Worm (Caenorhabditis elegans): ENCODE measurements around the gene F35G12.7.

Gene F35G12.7

DNA sequence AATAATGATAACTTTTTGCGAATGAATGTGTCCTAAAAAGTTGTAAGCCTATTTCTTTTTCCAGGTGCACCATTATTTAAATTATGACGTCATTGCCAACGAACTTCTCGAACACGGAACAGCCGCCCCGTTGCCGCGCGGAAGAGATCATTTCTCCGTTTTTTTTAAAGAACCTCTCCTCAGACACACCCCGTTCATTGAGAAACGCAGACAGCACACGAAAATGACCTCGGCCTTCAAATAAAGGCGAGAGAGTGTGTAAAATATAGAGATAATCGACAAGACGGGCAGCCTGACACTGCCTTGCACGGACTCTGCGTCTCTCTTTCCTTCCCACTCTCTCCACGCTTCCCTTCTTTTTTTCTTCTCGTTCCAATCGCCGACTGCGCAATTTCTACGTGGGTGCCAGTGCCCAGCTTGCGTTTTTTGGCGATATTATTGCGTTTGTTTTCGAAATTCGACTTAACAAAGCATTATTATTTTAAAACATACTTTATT is 26.7 kb downstream of the F35G12.7 start:
- TF ChIP-seq F13C5.2 (tag; optimal IDR thresholded peaks at IDR 0.05) (peak; percentile 41), flt-1 (GFP tag; IDR thresholded peaks at IDR 0.05) (no peak), hmg-4 (GFP tag; optimal IDR thresholded peaks at IDR 0.05) (peak; percentile 7)

- TF ChIP-seq tbx-37 (GFP tag; conservative IDR thresholded peaks at IDR 0.05) (no peak), sea-1 (GFP tag; conservative IDR thresholded peaks at IDR 0.05) (no peak), ets-7 (tag; optimal IDR thresholded peaks at IDR 0.05) (no peak), pes-1 (GFP tag; IDR thresholded peaks at IDR 0.05) (no peak), B0310.2 (tag; optimal IDR thresholded peaks at IDR 0.05) (no peak), ama-1 (optimal IDR thresholded peaks at IDR 0.05) (no peak), aly-1 (tag; optimal IDR thresholded peaks at IDR 0.05) (no peak), tbx-11 (GFP tag; IDR thresholded peaks at IDR 0.05) (no peak), hmg-4 (GFP tag; optimal IDR thresholded peaks at IDR 0.05) (no peak), tra-4 (tag; optimal IDR thresholded peaks at IDR 0.05) (no peak), ceh-36 (tag; optimal IDR thresholded peaks at IDR 0.05) (no peak), scrt-1 (GFP tag; IDR thresholded peaks at IDR 0.05) (no peak), hnd-1 (tag; optimal IDR thresholded peaks at IDR 0.05) (no peak), flt-1 (GFP tag; IDR thresholded peaks at IDR 0.05) (no peak), ceh-13 (GFP tag; optimal IDR thresholded peaks at IDR 0.05) (no peak), F13C5.2 (tag; optimal IDR thresholded peaks at IDR 0.05) (no peak), hmbx-1 (tag; optimal IDR thresholded peaks at IDR 0.05) (no peak)
Measured at ce11 chrIII:4555345-4555744, 31.8 kb downstream of the F35G12.7 start.

ce11 chrIII:4553316-4553715 is 33.8 kb downstream of the F35G12.7 start, which contains the start of gene imph-1:
Gene imph-1, plus strand, starts transcription at chrIII:4553616.
- TF ChIP-seq flt-1 (GFP tag; IDR thresholded peaks at IDR 0.05): no peak
- no peak for TF ChIP-seq B0310.2 (tag; optimal IDR thresholded peaks at IDR 0.05)
- TF ChIP-seq sea-1 (GFP tag; conservative IDR thresholded peaks at IDR 0.05): no peak
- no peak for TF ChIP-seq tbx-37 (GFP tag; conservative IDR thresholded peaks at IDR 0.05)
- no peak for TF ChIP-seq tbx-11 (GFP tag; IDR thresholded peaks at IDR 0.05)
- no peak for TF ChIP-seq ceh-36 (tag; optimal IDR thresholded peaks at IDR 0.05)

ce11 chrIII:4552872-4553271 is 34.3 kb downstream of the F35G12.7 start:
- TF ChIP-seq ceh-13 (GFP tag; optimal IDR thresholded peaks at IDR 0.05) (no peak), hmg-4 (GFP tag; optimal IDR thresholded peaks at IDR 0.05) (no peak), ama-1 (optimal IDR thresholded peaks at IDR 0.05) (no peak), ceh-36 (tag; optimal IDR thresholded peaks at IDR 0.05) (no peak)

ce11 chrIII:4551963-4552362 is 35.2 kb downstream of the F35G12.7 start:
- TF ChIP-seq tbx-37 (GFP tag; conservative IDR thresholded peaks at IDR 0.05) (no peak), ama-1 (optimal IDR thresholded peaks at IDR 0.05) (no peak), scrt-1 (GFP tag; IDR thresholded peaks at IDR 0.05) (no peak), hmbx-1 (tag; optimal IDR thresholded peaks at IDR 0.05) (no peak), sea-1 (GFP tag; conservative IDR thresholded peaks at IDR 0.05) (no peak), tra-4 (tag; optimal IDR thresholded peaks at IDR 0.05) (no peak), F13C5.2 (tag; optimal IDR thresholded peaks at IDR 0.05) (no peak), pes-1 (GFP tag; IDR thresholded peaks at IDR 0.05) (no peak), tbx-11 (GFP tag; IDR thresholded peaks at IDR 0.05) (no peak), ceh-36 (tag; optimal IDR thresholded peaks at IDR 0.05) (no peak)

- no peak for TF ChIP-seq pes-1 (GFP tag; IDR thresholded peaks at IDR 0.05)
Measured at ce11 chrIII:4548739-4549138, 38.4 kb downstream of the F35G12.7 start, which contains the start of gene M88.4. Gene M88.4, plus strand, starts transcription at chrIII:4549039.

DNA sequence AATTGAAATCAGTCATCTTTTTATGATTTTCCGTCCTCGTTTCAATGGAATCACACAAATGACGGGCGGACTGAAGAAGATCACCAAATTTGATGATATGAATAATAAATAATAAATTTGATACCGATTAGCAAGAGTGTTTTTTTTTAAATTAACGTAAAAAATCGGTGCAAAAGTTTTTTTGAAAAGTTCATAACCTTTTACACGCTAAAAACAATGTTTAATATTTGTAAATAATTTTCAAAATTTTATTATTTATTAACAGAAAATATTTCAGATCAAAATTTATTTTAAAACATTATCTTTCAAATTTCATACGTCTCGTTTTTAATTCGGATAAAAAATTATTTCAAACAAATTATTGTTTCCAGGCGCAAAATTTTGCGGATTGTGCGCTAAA is 42.2 kb downstream of the F35G12.7 start, which contains the start of gene M88.3:
Gene M88.3 (minus strand): TSS at position 101 of the 400 bp plus-strand sequence.
- TF ChIP-seq scrt-1 (GFP tag; IDR thresholded peaks at IDR 0.05) (no peak), hmg-4 (GFP tag; optimal IDR thresholded peaks at IDR 0.05) (no peak), F13C5.2 (tag; optimal IDR thresholded peaks at IDR 0.05) (no peak), hmbx-1 (tag; optimal IDR thresholded peaks at IDR 0.05) (no peak), tbx-11 (GFP tag; IDR thresholded peaks at IDR 0.05) (no peak), tra-4 (tag; optimal IDR thresholded peaks at IDR 0.05) (no peak), B0310.2 (tag; optimal IDR thresholded peaks at IDR 0.05) (no peak), tbx-37 (GFP tag; conservative IDR thresholded peaks at IDR 0.05) (no peak), ama-1 (optimal IDR thresholded peaks at IDR 0.05) (no peak), hnd-1 (tag; optimal IDR thresholded peaks at IDR 0.05) (no peak), ceh-36 (tag; optimal IDR thresholded peaks at IDR 0.05) (no peak), ceh-13 (GFP tag; optimal IDR thresholded peaks at IDR 0.05) (no peak), pes-1 (GFP tag; IDR thresholded peaks at IDR 0.05) (no peak), ets-7 (tag; optimal IDR thresholded peaks at IDR 0.05) (no peak)

DNA sequence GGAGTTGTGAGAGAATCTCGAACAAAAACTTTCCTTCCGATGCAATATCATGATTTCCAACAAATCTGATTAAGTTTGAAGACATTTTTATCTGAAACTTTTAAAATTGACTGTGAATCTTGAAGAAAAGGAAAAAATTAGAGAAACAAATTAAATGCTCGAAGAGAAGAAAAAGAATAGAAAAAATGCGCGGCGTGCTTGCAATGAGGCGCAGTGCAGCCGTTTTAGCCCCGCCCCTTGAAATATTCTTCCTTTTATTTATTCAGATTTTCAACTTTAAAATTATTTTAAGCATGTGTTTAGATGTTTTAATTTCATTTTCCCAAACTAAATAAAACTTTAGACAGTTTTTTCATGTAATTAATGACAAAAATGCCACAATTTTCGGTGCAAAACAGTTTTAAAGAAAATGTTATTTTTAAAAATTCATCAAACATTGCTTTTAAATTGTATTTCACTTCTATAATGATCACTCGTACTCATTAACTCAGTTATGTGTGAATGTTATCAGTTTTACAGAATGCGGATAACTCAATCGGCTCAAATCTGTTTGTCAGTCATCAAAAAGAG is 44.7 kb downstream of the F35G12.7 start, which contains the start of the genes mrps-34 and cisd-3.1:
Gene mrps-34 (minus strand): TSS at position 91 of the 570 bp plus-strand sequence.
Gene cisd-3.1 (plus strand): TSS at position 520 of the 570 bp plus-strand sequence.
- TF ChIP-seq F13C5.2 (tag; optimal IDR thresholded peaks at IDR 0.05) (peak; percentile 38), aly-1 (tag; optimal IDR thresholded peaks at IDR 0.05) (no peak), flt-1 (GFP tag; IDR thresholded peaks at IDR 0.05) (peak; percentile 30; the same call in 1 of the 2 replicates), hnd-1 (tag; optimal IDR thresholded peaks at IDR 0.05) (peak; percentile 18)

DNA sequence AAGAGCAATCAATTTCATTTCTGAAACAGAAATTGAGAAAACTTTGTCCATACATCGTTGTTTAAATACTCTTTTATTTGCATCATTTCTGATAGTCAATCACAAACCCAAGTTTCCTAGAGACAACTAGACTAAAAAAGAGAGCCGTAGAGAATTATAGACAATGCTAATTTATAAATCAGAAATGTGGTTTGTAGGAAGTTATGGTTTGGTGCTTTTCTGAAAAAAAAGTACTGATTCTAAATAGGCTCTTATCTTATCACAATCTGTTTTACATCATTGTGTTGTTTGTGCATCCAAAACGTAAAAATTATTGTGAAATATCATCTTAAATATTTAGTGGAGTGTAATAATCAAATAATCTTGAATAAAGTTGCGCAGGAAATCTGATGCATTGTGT is 46.5 kb downstream of the F35G12.7 start, which contains the start of gene ugt-62:
Gene ugt-62 (minus strand): TSS at position 20 of the 400 bp plus-strand sequence.
- TF ChIP-seq tbx-37 (GFP tag; conservative IDR thresholded peaks at IDR 0.05) (no peak), flt-1 (GFP tag; IDR thresholded peaks at IDR 0.05) (no peak), hnd-1 (tag; optimal IDR thresholded peaks at IDR 0.05) (no peak), hmbx-1 (tag; optimal IDR thresholded peaks at IDR 0.05) (no peak), tra-4 (tag; optimal IDR thresholded peaks at IDR 0.05) (no peak), scrt-1 (GFP tag; IDR thresholded peaks at IDR 0.05) (no peak), pes-1 (GFP tag; IDR thresholded peaks at IDR 0.05) (no peak), tbx-11 (GFP tag; IDR thresholded peaks at IDR 0.05) (no peak), hmg-4 (GFP tag; optimal IDR thresholded peaks at IDR 0.05) (no peak), ama-1 (optimal IDR thresholded peaks at IDR 0.05) (no peak), ceh-36 (tag; optimal IDR thresholded peaks at IDR 0.05) (no peak), sea-1 (GFP tag; conservative IDR thresholded peaks at IDR 0.05) (no peak), aly-1 (tag; optimal IDR thresholded peaks at IDR 0.05) (no peak), ets-7 (tag; optimal IDR thresholded peaks at IDR 0.05) (no peak), ceh-13 (GFP tag; optimal IDR thresholded peaks at IDR 0.05) (no peak), F13C5.2 (tag; optimal IDR thresholded peaks at IDR 0.05) (no peak)

Measured in whole organism, early embryonic.